Fruit fly (Drosophila melanogaster) whole organism, embryonic: Measurements from ENCODE around the gene CG34409.
A peak's percentile ranks its signal among the peaks of the same experiment; 100 is the strongest.

Experiments
- CG10209 ChIP-seq: fragments of 200-800 bp; sonication (Bioruptor generic); optimal IDR thresholded peaks from 3 replicates; lab custom pipeline; 2017; ENCODE audit warnings: missing biosample characterization, mild to moderate bottlenecking, missing genetic modification characterization, missing genetic modification reagents
- CG10366 ChIP-seq: fragments of 200-800 bp; sonication (Bioruptor generic); IDR thresholded peaks from 2 replicates; pipeline ENCODE4 v1.3.6; 2022; ENCODE audit warnings: missing biosample characterization, missing genetic modification characterization
- CG11093 ChIP-seq: fragments of 200-800 bp; sonication (Bioruptor generic); IDR thresholded peaks from 3 replicates; pipeline ENCODE4 v1.3.6; 2022; ENCODE audit warnings: missing biosample characterization, missing genetic modification characterization
- CG12236 ChIP-seq: fragments of 200-800 bp; sonication (Bioruptor generic); optimal IDR thresholded peaks from 2 replicates; lab custom pipeline; 2016; ENCODE audit warnings: missing biosample characterization, missing genetic modification characterization
- CG16779 ChIP-seq: fragments of 200-800 bp; sonication (Bioruptor generic); IDR thresholded peaks from 2 replicates; pipeline ENCODE4 v1.3.6; 2022; ENCODE audit warnings: missing biosample characterization, missing genetic modification characterization
- CG16815 ChIP-seq: fragments of 200-800 bp; sonication (Bioruptor generic); optimal IDR thresholded peaks from 3 replicates; lab custom pipeline; 2017; ENCODE audit warnings: missing biosample characterization, mild to moderate bottlenecking, missing genetic modification characterization
- CG16863 ChIP-seq: fragments of 200-800 bp; sonication (Bioruptor generic); optimal IDR thresholded peaks from 3 replicates; lab custom pipeline; 2016; ENCODE audit warnings: missing biosample characterization, missing genetic modification characterization
- CG17568 ChIP-seq: fragments of 200-800 bp; sonication (Bioruptor generic); optimal IDR thresholded peaks from 2 replicates; lab custom pipeline; 2018; ENCODE audit warnings: missing biosample characterization, mild to moderate bottlenecking, missing genetic modification characterization, moderate library complexity
- CG17802 ChIP-seq: fragments of 200-800 bp; sonication (Bioruptor generic); optimal IDR thresholded peaks from 2 replicates; lab custom pipeline; 2018; ENCODE audit warnings: missing biosample characterization, mild to moderate bottlenecking, missing genetic modification characterization, moderate library complexity
- CG18599 ChIP-seq: fragments of 200-800 bp; sonication (Bioruptor generic); optimal IDR thresholded peaks from 3 replicates; lab custom pipeline; 2017; ENCODE audit warnings: missing biosample characterization, missing genetic modification characterization, mild to moderate bottlenecking, moderate library complexity, missing genetic modification reagents
- CG18619 ChIP-seq: fragments of 200-800 bp; sonication (Bioruptor generic); optimal IDR thresholded peaks from 3 replicates; lab custom pipeline; 2017; ENCODE audit warnings: missing biosample characterization, mild to moderate bottlenecking, missing genetic modification characterization
- CG31224 ChIP-seq: fragments of 200-800 bp; sonication (Bioruptor generic); IDR thresholded peaks from 2 replicates; pipeline ENCODE4 v1.3.6; 2022; ENCODE audit warnings: missing biosample characterization, missing genetic modification characterization
- CG34376 ChIP-seq: fragments of 200-800 bp; sonication (Bioruptor generic); optimal IDR thresholded peaks from 2 replicates; lab custom pipeline; 2018; ENCODE audit warnings: missing biosample characterization, mild to moderate bottlenecking, missing genetic modification characterization
- CG3838 ChIP-seq: fragments of 200-800 bp; sonication (Bioruptor generic); optimal IDR thresholded peaks from 3 replicates; lab custom pipeline; 2016; ENCODE audit warnings: missing biosample characterization, missing genetic modification characterization
- CG7839 ChIP-seq: fragments of 200-800 bp; sonication (Bioruptor generic); optimal IDR thresholded peaks from 3 replicates; lab custom pipeline; 2018; ENCODE audit warnings: missing biosample characterization, mild to moderate bottlenecking, missing genetic modification characterization, moderate library complexity
- CHES-1-like ChIP-seq: fragments of 200-800 bp; sonication (Bioruptor generic); optimal IDR thresholded peaks from 2 replicates; lab custom pipeline; 2016; ENCODE audit warnings: missing biosample characterization, missing genetic modification characterization
- CoRest ChIP-seq: fragments of 200-800 bp; sonication (Bioruptor generic); optimal IDR thresholded peaks from 3 replicates; lab custom pipeline; 2018; ENCODE audit warnings: missing biosample characterization, mild to moderate bottlenecking, missing genetic modification characterization, moderate library complexity
- Dll ChIP-seq: fragments of 200-800 bp; sonication (Bioruptor generic); IDR thresholded peaks from 4 replicates; pipeline ENCODE4 v1.3.6; 2022; ENCODE audit warnings: missing biosample characterization, missing genetic modification characterization; ENCODE audit not compliant: partially characterized antibody
- Ets97D ChIP-seq: fragments of 200-800 bp; sonication (Bioruptor generic); optimal IDR thresholded peaks from 3 replicates; lab custom pipeline; 2016; ENCODE audit warnings: missing biosample characterization, missing genetic modification characterization
- MESR4 ChIP-seq: fragments of 200-800 bp; sonication (Bioruptor generic); optimal IDR thresholded peaks from 2 replicates; lab custom pipeline; 2018; ENCODE audit warnings: missing biosample characterization, mild to moderate bottlenecking, missing genetic modification characterization, moderate library complexity
- Max ChIP-seq: fragments of 200-800 bp; sonication (Bioruptor generic); optimal IDR thresholded peaks from 2 replicates; lab custom pipeline; 2016; ENCODE audit warnings: missing biosample characterization, mild to moderate bottlenecking, missing genetic modification characterization
- NFAT ChIP-seq: fragments of 200-800 bp; sonication (Bioruptor generic); IDR thresholded peaks from 2 replicates; pipeline ENCODE4 v1.3.6; 2022; ENCODE audit warnings: missing biosample characterization, missing genetic modification characterization
- Nf-YB ChIP-seq: fragments of 200-800 bp; sonication (Bioruptor generic); optimal IDR thresholded peaks from 3 replicates; lab custom pipeline; 2019; ENCODE audit warnings: missing biosample characterization, mild to moderate bottlenecking, missing genetic modification characterization, moderate library complexity
- Opbp ChIP-seq: fragments of 200-800 bp; sonication (Bioruptor generic); IDR thresholded peaks from 3 replicates; pipeline ENCODE4 v1.3.6; 2022; ENCODE audit warnings: missing biosample characterization, missing genetic modification characterization; ENCODE audit not compliant: partially characterized antibody
- Rx ChIP-seq: fragments of 200-800 bp; sonication (Bioruptor generic); IDR thresholded peaks from 2 replicates; pipeline ENCODE4 v1.3.6; 2022; ENCODE audit warnings: missing biosample characterization, missing genetic modification characterization
- ap ChIP-seq: fragments of 200-800 bp; sonication (Bioruptor generic); IDR thresholded peaks from 2 replicates; pipeline ENCODE4 v1.3.6; 2022; ENCODE audit warnings: missing biosample characterization, missing genetic modification characterization
- bsh ChIP-seq, 2 experiments: fragments of 200-800 bp; sonication (Bioruptor generic); optimal IDR thresholded peaks; 2 replicates each; lab custom pipeline; 2017 to 2018; ENCODE audit warnings: mild to moderate bottlenecking in 2 of 2, missing biosample characterization in 2 of 2, missing genetic modification characterization in 2 of 2, moderate library complexity in 1 of 2
- cad ChIP-seq: fragments of >200 bp; optimal IDR thresholded peaks from 2 replicates; lab custom pipeline; 2017; ENCODE audit warnings: missing biosample characterization, missing genetic modification characterization
- croc ChIP-seq: fragments of 200-800 bp; sonication (Bioruptor generic); conservative IDR thresholded peaks from 3 replicates; pipeline ENCODE4 v1.3.6; 2022; ENCODE audit warnings: missing biosample characterization, missing genetic modification characterization
- crol ChIP-seq: fragments of 200-800 bp; sonication (Bioruptor generic); IDR thresholded peaks from 2 replicates; pipeline ENCODE4 v1.3.6; 2022; ENCODE audit warnings: missing biosample characterization, missing genetic modification characterization
- cwo ChIP-seq: fragments of 200-800 bp; sonication (Bioruptor generic); optimal IDR thresholded peaks from 3 replicates; lab custom pipeline; 2017; ENCODE audit warnings: missing biosample characterization, missing genetic modification characterization, mild to moderate bottlenecking, moderate library complexity, missing genetic modification reagents
- fd102C ChIP-seq: fragments of 200-800 bp; sonication (Bioruptor generic); optimal IDR thresholded peaks from 2 replicates; lab custom pipeline; 2018; ENCODE audit warnings: missing biosample characterization, mild to moderate bottlenecking, missing genetic modification characterization, moderate library complexity
- gcm ChIP-seq: fragments of 200-800 bp; sonication (Bioruptor generic); optimal IDR thresholded peaks from 2 replicates; lab custom pipeline; 2019; ENCODE audit warnings: missing biosample characterization, mild to moderate bottlenecking, missing genetic modification characterization, moderate library complexity
- grn ChIP-seq: fragments of 200-800 bp; sonication (Bioruptor generic); optimal IDR thresholded peaks from 3 replicates; lab custom pipeline; 2017; ENCODE audit warnings: missing biosample characterization, missing genetic modification characterization
- jigr1 ChIP-seq: fragments of 200-800 bp; sonication (Bioruptor generic); IDR thresholded peaks from 3 replicates; pipeline ENCODE4 v1.3.6; 2022; ENCODE audit warnings: missing biosample characterization, missing genetic modification characterization
- knrl ChIP-seq: fragments of 200-800 bp; sonication (Bioruptor generic); IDR thresholded peaks from 3 replicates; pipeline ENCODE4 v1.3.6; 2022; ENCODE audit warnings: missing biosample characterization, missing genetic modification characterization; ENCODE audit not compliant: partially characterized antibody
- mirr ChIP-seq: fragments of 200-800 bp; sonication (Bioruptor generic); optimal IDR thresholded peaks from 3 replicates; lab custom pipeline; 2018; ENCODE audit warnings: missing biosample characterization, mild to moderate bottlenecking, missing genetic modification characterization
- nerfin-2 ChIP-seq: fragments of 200-800 bp; sonication (Bioruptor generic); IDR thresholded peaks from 2 replicates; pipeline ENCODE4 v1.3.6; 2022; ENCODE audit warnings: missing biosample characterization, missing genetic modification characterization; ENCODE audit not compliant: partially characterized antibody
- org-1 ChIP-seq: fragments of 200-800 bp; sonication (Bioruptor generic); optimal IDR thresholded peaks from 2 replicates; lab custom pipeline; 2017; ENCODE audit warnings: missing biosample characterization, missing genetic modification characterization
- pb ChIP-seq: fragments of 200-800 bp; sonication (Bioruptor generic); optimal IDR thresholded peaks from 3 replicates; lab custom pipeline; 2016; ENCODE audit warnings: missing biosample characterization, missing genetic modification characterization
- pros ChIP-seq: fragments of 200-800 bp; sonication (Bioruptor generic); optimal IDR thresholded peaks from 3 replicates; lab custom pipeline; 2019; ENCODE audit warnings: missing biosample characterization, mild to moderate bottlenecking, missing genetic modification characterization, moderate library complexity
- pzg ChIP-seq: fragments of 200-800 bp; sonication (Bioruptor generic); optimal IDR thresholded peaks from 3 replicates; lab custom pipeline; 2018; ENCODE audit warnings: missing biosample characterization, mild to moderate bottlenecking, missing genetic modification characterization, moderate library complexity
- repo ChIP-seq: fragments of 200-800 bp; sonication (Bioruptor generic); optimal IDR thresholded peaks from 2 replicates; lab custom pipeline; 2016; ENCODE audit warnings: missing biosample characterization, missing genetic modification characterization
- scrt ChIP-seq: fragments of 200-800 bp; sonication (Bioruptor generic); optimal IDR thresholded peaks from 2 replicates; lab custom pipeline; 2018; ENCODE audit warnings: missing biosample characterization, mild to moderate bottlenecking, missing genetic modification characterization, moderate library complexity
- so ChIP-seq: fragments of 200-800 bp; sonication (Bioruptor generic); IDR thresholded peaks from 3 replicates; pipeline ENCODE4 v1.3.6; 2022; ENCODE audit warnings: missing biosample characterization, missing genetic modification characterization
- tap ChIP-seq: fragments of 200-800 bp; optimal IDR thresholded peaks from 3 replicates; lab custom pipeline; 2019; ENCODE audit warnings: missing biosample characterization, mild to moderate bottlenecking, missing genetic modification characterization, moderate library complexity
- tna ChIP-seq: fragments of 200-800 bp; sonication (Bioruptor generic); IDR thresholded peaks from 2 replicates; pipeline ENCODE4 v1.3.6; 2022; ENCODE audit warnings: missing biosample characterization, missing genetic modification characterization; ENCODE audit not compliant: partially characterized antibody
- twi ChIP-seq: fragments of 200-800 bp; optimal IDR thresholded peaks from 2 replicates; lab custom pipeline; 2019; ENCODE audit warnings: missing biosample characterization, mild to moderate bottlenecking, missing genetic modification characterization, moderate library complexity
- zen2 ChIP-seq: fragments of 200-800 bp; sonication (Bioruptor generic); IDR thresholded peaks from 3 replicates; pipeline ENCODE4 v1.3.6; 2022; ENCODE audit warnings: missing biosample characterization, missing genetic modification characterization; ENCODE audit not compliant: partially characterized antibody

CG34409 gene

DNA sequence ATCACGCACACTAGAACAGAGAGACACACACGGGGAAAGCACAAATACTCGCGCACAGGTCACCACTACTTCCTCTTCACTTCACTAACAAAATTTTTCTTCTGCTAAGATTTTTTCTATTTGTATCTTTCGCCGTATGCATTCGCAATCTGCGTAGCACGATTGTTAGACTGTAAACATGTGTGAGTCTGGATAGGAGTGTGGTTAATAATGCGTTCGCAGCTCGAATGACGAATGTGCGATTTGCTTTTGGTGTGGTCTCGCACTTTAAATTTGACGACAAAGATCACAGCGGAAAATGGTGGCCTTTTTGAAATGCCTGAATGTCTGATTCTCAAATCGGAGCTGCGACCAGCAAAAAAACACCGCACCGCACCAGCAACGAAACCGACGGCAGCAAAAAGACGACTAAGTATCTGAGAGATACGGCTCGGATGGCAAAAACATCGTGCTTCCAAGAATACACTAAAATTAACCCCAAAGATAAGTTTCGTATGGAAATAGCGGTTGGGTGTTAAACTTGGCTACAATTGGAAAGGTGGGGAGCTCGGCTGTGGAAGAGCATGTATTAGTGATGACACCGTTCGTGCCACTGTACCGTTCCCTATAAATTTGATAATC is 41.0 kb downstream of the CG34409 start, which contains the start of gene Unc-115a (continued):
- 0 out of 3 replicates have a peak, but pooled peaks have one; percentile 12 for TF ChIP-seq CG11093 (GFP tag; lab: Robert Waterston, UW)
- no peak for TF ChIP-seq cad (GFP tag; lab: Kevin White, UChicago)
- peak; percentile 22 for TF ChIP-seq fd102C (GFP tag; lab: Kevin White, UChicago)
- TF ChIP-seq bsh (GFP tag; optimal IDR thresholded peaks at IDR 0.05; lab: Kevin White, UChicago) = peak; percentile 38 to 57
- peak; percentile 70 for TF ChIP-seq grn
- no peak for TF ChIP-seq jigr1 (GFP tag; lab: Robert Waterston, UW)
- TF ChIP-seq CG10209 (GFP tag; lab: Kevin White, UChicago) = peak; percentile 4
- TF ChIP-seq gcm = peak; percentile 42
- peak; percentile 92 for TF ChIP-seq Ets97D (GFP tag; lab: Kevin White, UChicago)
- TF ChIP-seq Rx (GFP tag; lab: Robert Waterston, UW) = no peak
- TF ChIP-seq CG34376 (GFP tag; lab: Kevin White, UChicago) = peak; percentile 52
- TF ChIP-seq knrl (GFP tag; lab: Robert Waterston, UW) = no peak
- TF ChIP-seq CG17802 (tag; lab: Kevin White, UChicago) = no peak
- no peak for TF ChIP-seq ap (GFP tag; lab: Robert Waterston, UW)
- TF ChIP-seq CG10366 (GFP tag; lab: Robert Waterston, UW) = no peak
- TF ChIP-seq CG18599 (GFP tag; lab: Kevin White, UChicago) = no peak
- TF ChIP-seq pzg = peak; percentile 97
- TF ChIP-seq repo (GFP tag; lab: Kevin White, UChicago) = peak; percentile 61
- no peak for TF ChIP-seq CG31224 (GFP tag; lab: Robert Waterston, UW)
- TF ChIP-seq CG7839 (tag; lab: Kevin White, UChicago) = no peak
- TF ChIP-seq Opbp = no peak
- peak; percentile 37 for TF ChIP-seq CG16863 (GFP tag; lab: Kevin White, UChicago)
- no peak for TF ChIP-seq twi
- TF ChIP-seq Nf-YB (GFP tag; lab: Kevin White, UChicago) = no peak
- no peak for TF ChIP-seq org-1 (GFP tag; lab: Kevin White, UChicago)
- peak; percentile 43 for TF ChIP-seq CG12236
- peak; percentile 27 for TF ChIP-seq CoRest (tag; lab: Kevin White, UChicago)
- no peak for TF ChIP-seq nerfin-2 (GFP tag; lab: Robert Waterston, UW)
- no peak for TF ChIP-seq CG3838 (GFP tag; lab: Kevin White, UChicago)
- peak; percentile 71 for TF ChIP-seq CHES-1-like (GFP tag; lab: Kevin White, UChicago)
- peak; percentile 40 for TF ChIP-seq mirr
- peak; percentile 97 for TF ChIP-seq pros (GFP tag; lab: Kevin White, UChicago)
- TF ChIP-seq zen2 (GFP tag; lab: Robert Waterston, UW) = no peak
- TF ChIP-seq pb (GFP tag; lab: Kevin White, UChicago) = peak; percentile 69
- no peak for TF ChIP-seq CG16815 (GFP tag; lab: Kevin White, UChicago)
- no peak for TF ChIP-seq croc
- TF ChIP-seq Max (GFP tag; lab: Kevin White, UChicago) = peak; percentile 41
- TF ChIP-seq scrt (GFP tag; lab: Kevin White, UChicago) = peak; percentile 3
- TF ChIP-seq tap = no peak
- TF ChIP-seq CG18619 (GFP tag; lab: Kevin White, UChicago) = no peak
- TF ChIP-seq Dll = no peak
- no peak for TF ChIP-seq tna (GFP tag; lab: Robert Waterston, UW)
- TF ChIP-seq cwo (GFP tag; lab: Kevin White, UChicago) = no peak
- no peak for TF ChIP-seq crol (GFP tag; lab: Robert Waterston, UW)
- no peak for TF ChIP-seq CG17568 (GFP tag; lab: Kevin White, UChicago)
- no peak for TF ChIP-seq so
- TF ChIP-seq NFAT (GFP tag; lab: Robert Waterston, UW) = no peak
- peak; percentile 53 for TF ChIP-seq MESR4
- TF ChIP-seq CG16779 (GFP tag; lab: Robert Waterston, UW) = no peak
